Worm (Caenorhabditis elegans) whole organism, midembryonic: ENCODE results near the gene T26H5.11.

ENCODE experiments used
- flt-1 ChIP-seq: fragments of 200-800 bp; sonication (Bioruptor generic); IDR thresholded peaks from 2 replicates; pipeline ENCODE4 v1.3.6; 2022; ENCODE audit warnings: missing genetic modification characterization, missing compliant biosample characterization
- klf-2 ChIP-seq: fragments of 200-800 bp; sonication (Bioruptor generic); conservative IDR thresholded peaks from 2 replicates; pipeline ENCODE4 v1.3.6; 2022; ENCODE audit warnings: missing genetic modification reagents, missing genetic modification characterization, missing compliant biosample characterization
- ref-1 ChIP-seq: fragments of 200-800 bp; sonication (Bioruptor generic); conservative IDR thresholded peaks from 2 replicates; pipeline ENCODE4 v1.3.6; 2022; ENCODE audit warnings: missing genetic modification reagents, missing genetic modification characterization, missing compliant biosample characterization
- tab-1 ChIP-seq: fragments of 200-800 bp; sonication (Bioruptor generic); IDR thresholded peaks from 2 replicates; pipeline ENCODE4 v1.3.6; 2022; ENCODE audit warnings: missing genetic modification characterization, missing compliant biosample characterization
- ztf-23 ChIP-seq: fragments of 200-800 bp; sonication (Bioruptor generic); IDR thresholded peaks from 2 replicates; pipeline ENCODE4 v1.3.6; 2022; ENCODE audit warnings: missing genetic modification reagents, missing genetic modification characterization, missing compliant biosample characterization
- ztf-29 ChIP-seq: fragments of 200-800 bp; sonication (Bioruptor generic); IDR thresholded peaks from 2 replicates; pipeline ENCODE4 v1.3.6; 2022; ENCODE audit warnings: missing genetic modification reagents, missing genetic modification characterization, missing compliant biosample characterization

- TF ChIP-seq tab-1 (GFP tag; lab: Robert Waterston, UW), result no peak
- no peak for TF ChIP-seq flt-1 (GFP tag; lab: Robert Waterston, UW)
- no peak for TF ChIP-seq ztf-29 (GFP tag; lab: Robert Waterston, UW)
- no peak for TF ChIP-seq klf-2 (GFP tag; lab: Robert Waterston, UW)
- TF ChIP-seq ref-1 (GFP tag; lab: Robert Waterston, UW), result no peak
- no peak for TF ChIP-seq ztf-23 (GFP tag; lab: Robert Waterston, UW)
Observed at ce11 chrV:15445437-15445836, 1.3 kb upstream of the T26H5.11 start, which contains the start of gene srh-239.
